Worm (Caenorhabditis elegans) whole organism, mixed stage, embryonic: ENCODE measurements around the gene abu-1.

Experiments used
- M03D4.4 ChIP-seq: sonication (generic microtip); optimal IDR thresholded peaks from 2 replicates; lab custom pipeline; 2017; ENCODE audit warnings: mild to moderate bottlenecking, missing genetic modification characterization, missing compliant biosample characterization
- bed-3 ChIP-seq: fragments of 200-800 bp; sonication (Bioruptor generic); optimal IDR thresholded peaks from 3 replicates; lab custom pipeline; 2018; ENCODE audit warnings: mild to moderate bottlenecking, missing genetic modification characterization, moderate library complexity, missing compliant biosample characterization
- blmp-1 ChIP-seq: fragments of 150-350 bp; optimal IDR thresholded peaks from 2 replicates; lab custom pipeline; 2014; ENCODE audit warnings: missing biosample characterization, missing genetic modification characterization
- ceh-39 ChIP-seq: fragments of 150-350 bp; optimal IDR thresholded peaks from 2 replicates; lab custom pipeline; 2014; ENCODE audit warnings: missing biosample characterization, missing genetic modification characterization
- ceh-43 ChIP-seq: fragments of 200-800 bp; sonication (Bioruptor generic); optimal IDR thresholded peaks from 2 replicates; lab custom pipeline; 2018; ENCODE audit warnings: mild to moderate bottlenecking, missing genetic modification characterization, moderate library complexity, missing compliant biosample characterization
- ceh-83 ChIP-seq: fragments of 200-800 bp; sonication (Bioruptor generic); optimal IDR thresholded peaks from 2 replicates; lab custom pipeline; 2018; ENCODE audit warnings: mild to moderate bottlenecking, missing genetic modification characterization, missing compliant biosample characterization
- ces-1 ChIP-seq: fragments of 150-350 bp; optimal IDR thresholded peaks from 2 replicates; lab custom pipeline; 2014; ENCODE audit warnings: missing biosample characterization, missing genetic modification reagents, missing genetic modification characterization
- cnd-1 ChIP-seq: fragments of 200-800 bp; sonication (Bioruptor generic); optimal IDR thresholded peaks from 2 replicates; lab custom pipeline; 2018; ENCODE audit warnings: mild to moderate bottlenecking, missing genetic modification characterization, missing compliant biosample characterization
- drap-1 ChIP-seq: fragments of 200-800 bp; sonication (Bioruptor generic); optimal IDR thresholded peaks from 3 replicates; lab custom pipeline; 2018; ENCODE audit warnings: mild to moderate bottlenecking, missing genetic modification characterization, missing compliant biosample characterization
- flh-1 ChIP-seq: fragments of 200-800 bp; sonication (Bioruptor generic); optimal IDR thresholded peaks from 2 replicates; lab custom pipeline; 2018; ENCODE audit warnings: mild to moderate bottlenecking, missing genetic modification characterization, moderate library complexity, missing compliant biosample characterization
- hlh-1 ChIP-seq: fragments of 150-350 bp; optimal IDR thresholded peaks from 2 replicates; lab custom pipeline; 2014; ENCODE audit warnings: missing biosample characterization, missing genetic modification reagents, missing genetic modification characterization
- lin-13 ChIP-seq: fragments of 150-350 bp; optimal IDR thresholded peaks from 2 replicates; lab custom pipeline; 2014; ENCODE audit warnings: missing biosample characterization, missing genetic modification characterization
- lin-32 ChIP-seq: fragments of 200-800 bp; sonication (Bioruptor generic); optimal IDR thresholded peaks from 2 replicates; lab custom pipeline; 2018; ENCODE audit warnings: mild to moderate bottlenecking, missing genetic modification characterization, missing compliant biosample characterization
- lsy-2 ChIP-seq: fragments of 150-350 bp; optimal IDR thresholded peaks from 2 replicates; lab custom pipeline; 2014; ENCODE audit warnings: missing biosample characterization, missing genetic modification characterization
- mep-1 ChIP-seq: fragments of 150-350 bp; optimal IDR thresholded peaks from 2 replicates; lab custom pipeline; 2017; ENCODE audit warnings: missing biosample characterization, missing genetic modification reagents, missing genetic modification characterization, inconsistent platforms
- nhr-2 ChIP-seq: fragments of 150-350 bp; optimal IDR thresholded peaks from 2 replicates; lab custom pipeline; 2014; ENCODE audit warnings: missing biosample characterization, missing genetic modification characterization
- nhr-237 ChIP-seq: fragments of 150-350 bp; optimal IDR thresholded peaks from 2 replicates; lab custom pipeline; 2014; ENCODE audit warnings: missing biosample characterization, missing genetic modification characterization
- nhr-28 ChIP-seq: fragments of 150-350 bp; optimal IDR thresholded peaks from 2 replicates; lab custom pipeline; 2014; ENCODE audit warnings: missing biosample characterization, missing genetic modification characterization
- nhr-76 ChIP-seq: sonication (generic microtip); optimal IDR thresholded peaks from 2 replicates; lab custom pipeline; 2017; ENCODE audit warnings: missing biosample characterization, missing genetic modification characterization
- pha-4 ChIP-seq: fragments of 150-350 bp; optimal IDR thresholded peaks from 2 replicates; lab custom pipeline; 2018; ENCODE audit warnings: missing biosample characterization, missing genetic modification reagents, missing genetic modification characterization
- sem-2 ChIP-seq: fragments of 200-800 bp; sonication (Bioruptor generic); optimal IDR thresholded peaks from 2 replicates; lab custom pipeline; 2018; ENCODE audit warnings: mild to moderate bottlenecking, missing genetic modification characterization, missing compliant biosample characterization
- snpc-4 ChIP-seq: fragments of 150-350 bp; optimal IDR thresholded peaks from 2 replicates; lab custom pipeline; 2014; ENCODE audit warnings: missing biosample characterization, missing genetic modification characterization
- sptf-1 ChIP-seq: sonication (generic microtip); optimal IDR thresholded peaks from 2 replicates; lab custom pipeline; 2017; ENCODE audit warnings: mild to moderate bottlenecking, missing genetic modification characterization, moderate library complexity, missing compliant biosample characterization
- unc-120 ChIP-seq: sonication (generic microtip); optimal IDR thresholded peaks from 2 replicates; lab custom pipeline; 2017; ENCODE audit warnings: missing genetic modification characterization, missing compliant biosample characterization; ENCODE audit not compliant: poor library complexity, severe bottlenecking
- unc-62 ChIP-seq: fragments of 150-350 bp; optimal IDR thresholded peaks from 2 replicates; lab custom pipeline; 2014; ENCODE audit warnings: missing biosample characterization, missing genetic modification reagents, missing genetic modification characterization
- zip-8 ChIP-seq: fragments of 150-350 bp; optimal IDR thresholded peaks from 2 replicates; lab custom pipeline; 2014; ENCODE audit warnings: missing biosample characterization, missing genetic modification characterization

The abu-1 gene

ce11 chrV:10342904-10343303 lies 38.7 kb downstream of the abu-1 start, which contains the start of gene K07C5.3:
K07C5.3 (plus strand) TSS chrV:10343032.
- no peak for TF ChIP-seq nhr-2 (tag; lab: Kevin White, UChicago)
- TF ChIP-seq lsy-2 (tag; lab: Kevin White, UChicago), result no peak
- no peak for TF ChIP-seq lin-13
- TF ChIP-seq bed-3, result no peak
- no peak for TF ChIP-seq nhr-28 (tag; lab: Kevin White, UChicago)
- no peak for TF ChIP-seq ceh-83 (GFP tag; lab: Kevin White, UChicago)
- TF ChIP-seq nhr-76, result no peak
- no peak for TF ChIP-seq pha-4 (tag; lab: Kevin White, UChicago)
- TF ChIP-seq sptf-1 (tag; lab: Kevin White, UChicago), result no peak
- no peak for TF ChIP-seq blmp-1 (tag; lab: Kevin White, UChicago)
- no peak for TF ChIP-seq ceh-43

ce11 chrV:10341905-10342328 lies 39.7 kb downstream of the abu-1 start, which contains the start of gene K07C5.13:
K07C5.13 (plus strand) TSS chrV:10342055.
- TF ChIP-seq lin-13, result peak; percentile 37
- peak; percentile 33 for TF ChIP-seq drap-1 (GFP tag; lab: Kevin White, UChicago)
- TF ChIP-seq cnd-1, result peak; percentile 25
- peak; percentile 46 for TF ChIP-seq sptf-1 (tag; lab: Kevin White, UChicago)

- TF ChIP-seq hlh-1 (tag; lab: Kevin White, UChicago) (no peak), mep-1 (tag; lab: Kevin White, UChicago) (no peak)
- TF ChIP-seq, all 35 proteins: peak for 0
Measured at ce11 chrV:10339200-10339599, 42.4 kb downstream of the abu-1 start, which contains the start of gene K07C5.2. K07C5.2 (plus strand) TSS chrV:10339500.

- TF ChIP-seq lsy-2 (tag; lab: Kevin White, UChicago), result peak; percentile 16
- no peak for TF ChIP-seq mep-1 (tag; lab: Kevin White, UChicago)
- TF ChIP-seq nhr-237 (tag; lab: Kevin White, UChicago), result peak; percentile 38
- peak; percentile 48 for TF ChIP-seq ces-1 (GFP tag; lab: Kevin White, UChicago)
- TF ChIP-seq pha-4 (tag; lab: Kevin White, UChicago), result peak; percentile 15
- TF ChIP-seq ceh-39, result peak; percentile 12
- TF ChIP-seq M03D4.4, result no peak
- TF ChIP-seq snpc-4, result no peak
Measured at ce11 chrV:10338305-10338992, 43.2 kb downstream of the abu-1 start, which contains the start of gene arx-2. arx-2 (minus strand) TSS chrV:10338355.

ce11 chrV:10333843-10334242 lies 47.8 kb downstream of the abu-1 start:
- TF ChIP-seq sem-2 (no peak), unc-62 (GFP tag; lab: Kevin White, UChicago) (no peak), nhr-237 (tag; lab: Kevin White, UChicago) (no peak), unc-120 (tag; lab: Kevin White, UChicago) (no peak), ceh-83 (GFP tag; lab: Kevin White, UChicago) (no peak), zip-8 (no peak), snpc-4 (no peak), ceh-39 (no peak)
- TF ChIP-seq, all 35 proteins: peak for 0

ce11 chrV:10332012-10332411 lies 49.6 kb downstream of the abu-1 start, which contains the start of gene crm-1:
crm-1 (minus strand) TSS chrV:10332112.
- TF ChIP-seq zip-8 (no peak), nhr-237 (tag; lab: Kevin White, UChicago) (no peak), ces-1 (GFP tag; lab: Kevin White, UChicago) (no peak), sptf-1 (tag; lab: Kevin White, UChicago) (no peak), unc-120 (tag; lab: Kevin White, UChicago) (no peak), lsy-2 (tag; lab: Kevin White, UChicago) (no peak), bed-3 (no peak), ceh-83 (GFP tag; lab: Kevin White, UChicago) (no peak), lin-32 (GFP tag; lab: Kevin White, UChicago) (no peak), flh-1 (GFP tag; lab: Kevin White, UChicago) (no peak), hlh-1 (tag; lab: Kevin White, UChicago) (no peak), mep-1 (tag; lab: Kevin White, UChicago) (no peak), snpc-4 (no peak), pha-4 (tag; lab: Kevin White, UChicago) (no peak), sem-2 (no peak)
